Worm (Caenorhabditis elegans) whole organism, L2 larva: ENCODE measurements around the gene C36C5.4.

Source experiments
- ama-1 ChIP-seq: fragments of 150-350 bp; optimal IDR thresholded peaks from 2 replicates; lab custom pipeline; 2018; ENCODE audit warnings: inconsistent platforms
- ceh-82 ChIP-seq: fragments of 150-350 bp; optimal IDR thresholded peaks from 2 replicates; lab custom pipeline; 2014; ENCODE audit warnings: missing biosample characterization, missing genetic modification characterization
- nhr-11 ChIP-seq: fragments of 150-350 bp; optimal IDR thresholded peaks from 2 replicates; lab custom pipeline; 2014; ENCODE audit warnings: missing biosample characterization, missing genetic modification characterization
- nhr-237 ChIP-seq: fragments of 150-350 bp; optimal IDR thresholded peaks from 2 replicates; lab custom pipeline; 2014; ENCODE audit warnings: missing biosample characterization, missing genetic modification characterization
- unc-55 ChIP-seq: fragments of 150-350 bp; sonication (generic microtip); optimal IDR thresholded peaks from 3 replicates; lab custom pipeline; 2014; ENCODE audit warnings: missing biosample characterization, missing genetic modification reagents, missing genetic modification characterization

- TF ChIP-seq ama-1 (lab: Kevin White, UChicago) (no peak), ceh-82 (tag; lab: Kevin White, UChicago) (no peak), nhr-237 (tag; lab: Kevin White, UChicago) (no peak), unc-55 (no peak), nhr-11 (tag; lab: Kevin White, UChicago) (no peak)
Measured at ce11 chrV:3118167-3118566, 48.2 kb upstream of the C36C5.4 start, which contains the start of gene clec-210.
